Worm (Caenorhabditis elegans): Measurements from ENCODE around the gene nhr-71.

ce11 chrX:13746231-13746630, 884 bp upstream of the nhr-71 start:
- TF ChIP-seq W03F9.2 (tag; optimal IDR thresholded peaks at IDR 0.05) (no peak), him-1 (tag; optimal IDR thresholded peaks at IDR 0.05) (no peak)

Data from whole organism, L4/young adult.